Fruit fly (Drosophila melanogaster): ENCODE measurements around the gene Zwilch.

DNA sequence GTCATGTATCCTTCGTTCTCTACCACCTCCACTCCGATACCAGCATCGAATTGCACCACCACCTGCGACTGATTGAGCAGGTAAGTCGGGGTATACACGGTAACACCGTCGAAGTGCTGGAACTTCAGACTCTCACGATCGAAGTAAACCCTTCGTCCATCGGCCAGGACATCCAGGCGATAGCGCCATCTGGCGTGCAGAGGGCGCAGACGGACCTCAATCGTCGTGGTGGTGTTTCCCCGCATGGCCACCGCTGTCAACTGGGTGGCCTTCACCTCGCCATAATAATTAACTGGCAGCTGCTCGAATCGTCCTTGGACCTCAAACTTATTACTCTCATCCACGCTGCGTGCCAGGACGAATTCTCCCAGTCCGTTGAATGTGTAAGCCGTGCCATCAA is 31.4 kb downstream of the Zwilch start:
- TF ChIP-seq pan (optimal IDR thresholded peaks at IDR 0.05) = no peak
- no peak for TF ChIP-seq CG8478 (optimal IDR thresholded peaks at IDR 0.05)
- TF ChIP-seq EcR (GFP tag; optimal IDR thresholded peaks at IDR 0.05) = no peak
- no peak for TF ChIP-seq psq (optimal IDR thresholded peaks at IDR 0.05)
